Worm (Caenorhabditis elegans) whole organism, late embryonic: ENCODE measurements around the gene C25D7.15.

ENCODE experiments used
- C38D4.7 ChIP-seq: fragments of 200-800 bp; sonication (Bioruptor generic); optimal IDR thresholded peaks from 2 replicates; lab custom pipeline; 2018; ENCODE audit warnings: mild to moderate bottlenecking, missing genetic modification characterization, moderate library complexity, missing compliant biosample characterization
- ahr-1 ChIP-seq: sonication (generic microtip); optimal IDR thresholded peaks from 2 replicates; lab custom pipeline; 2016; ENCODE audit warnings: missing genetic modification characterization, missing compliant biosample characterization
- ama-1 ChIP-seq: fragments of 150-350 bp; optimal IDR thresholded peaks from 2 replicates; lab custom pipeline; 2014
- ceh-14 ChIP-seq: sonication (generic microtip); optimal IDR thresholded peaks from 2 replicates; lab custom pipeline; 2016; ENCODE audit warnings: missing genotype, missing genetic modification characterization, missing compliant biosample characterization
- ceh-18 ChIP-seq: sonication (generic microtip); optimal IDR thresholded peaks from 2 replicates; lab custom pipeline; 2016; ENCODE audit warnings: missing genetic modification characterization, missing compliant biosample characterization
- ceh-2 ChIP-seq: sonication (generic microtip); optimal IDR thresholded peaks from 2 replicates; lab custom pipeline; 2016; ENCODE audit warnings: missing genotype, missing genetic modification characterization, missing compliant biosample characterization
- ceh-22 ChIP-seq: sonication (generic microtip); optimal IDR thresholded peaks from 2 replicates; lab custom pipeline; 2017; ENCODE audit warnings: missing biosample characterization, missing genetic modification characterization
- ceh-31 ChIP-seq: sonication (generic microtip); optimal IDR thresholded peaks from 2 replicates; lab custom pipeline; 2016; ENCODE audit warnings: missing genetic modification characterization, missing compliant biosample characterization
- ceh-34 ChIP-seq: sonication (generic microtip); optimal IDR thresholded peaks from 2 replicates; lab custom pipeline; 2016; ENCODE audit warnings: mild to moderate bottlenecking, missing genetic modification characterization, missing compliant biosample characterization
- ceh-48 ChIP-seq: sonication (generic microtip); optimal IDR thresholded peaks from 2 replicates; lab custom pipeline; 2016; ENCODE audit warnings: missing genetic modification characterization, inconsistent platforms, missing compliant biosample characterization
- ceh-9 ChIP-seq: sonication (generic microtip); optimal IDR thresholded peaks from 2 replicates; lab custom pipeline; 2016; ENCODE audit warnings: mild to moderate bottlenecking, missing genetic modification characterization, inconsistent platforms, missing compliant biosample characterization
- elt-2 ChIP-seq: sonication (generic microtip); optimal IDR thresholded peaks from 2 replicates; lab custom pipeline; 2016; ENCODE audit warnings: missing genetic modification reagents, missing genetic modification characterization, missing compliant biosample characterization
- elt-4 ChIP-seq: sonication (generic microtip); optimal IDR thresholded peaks from 2 replicates; lab custom pipeline; 2016; ENCODE audit warnings: missing genetic modification characterization, missing compliant biosample characterization
- ets-4 ChIP-seq: sonication (generic microtip); optimal IDR thresholded peaks from 2 replicates; lab custom pipeline; 2016; ENCODE audit warnings: missing genetic modification characterization, missing compliant biosample characterization
- eyg-1 ChIP-seq: sonication (generic microtip); optimal IDR thresholded peaks from 2 replicates; lab custom pipeline; 2016; ENCODE audit warnings: missing genotype, missing genetic modification characterization, missing compliant biosample characterization
- fax-1 ChIP-seq: sonication (generic microtip); optimal IDR thresholded peaks from 2 replicates; lab custom pipeline; 2016; ENCODE audit warnings: missing genotype, missing genetic modification characterization, missing compliant biosample characterization
- fkh-6 ChIP-seq: sonication (generic microtip); optimal IDR thresholded peaks from 2 replicates; lab custom pipeline; 2016; ENCODE audit warnings: missing genetic modification characterization, missing compliant biosample characterization
- gmeb-2 ChIP-seq: sonication (generic microtip); optimal IDR thresholded peaks from 2 replicates; lab custom pipeline; 2016; ENCODE audit warnings: missing genetic modification characterization, inconsistent platforms, missing compliant biosample characterization
- hlh-30 ChIP-seq: sonication (generic microtip); optimal IDR thresholded peaks from 2 replicates; lab custom pipeline; 2017; ENCODE audit warnings: antibody characterized with exemption, missing genetic modification characterization, missing compliant biosample characterization; ENCODE audit not compliant: insufficient read depth
- lin-11 ChIP-seq: fragments of 200-800 bp; sonication (Bioruptor generic); optimal IDR thresholded peaks from 2 replicates; lab custom pipeline; 2018; ENCODE audit warnings: mild to moderate bottlenecking, missing genetic modification characterization, missing compliant biosample characterization
- madf-2 ChIP-seq: sonication (generic microtip); optimal IDR thresholded peaks from 2 replicates; lab custom pipeline; 2017; ENCODE audit warnings: missing genetic modification characterization, missing compliant biosample characterization
- mec-3 ChIP-seq: sonication (generic microtip); optimal IDR thresholded peaks from 2 replicates; lab custom pipeline; 2016; ENCODE audit warnings: borderline replicate concordance, missing genetic modification characterization, missing compliant biosample characterization
- nhr-232 ChIP-seq: sonication (generic microtip); optimal IDR thresholded peaks from 2 replicates; lab custom pipeline; 2016; ENCODE audit warnings: missing genetic modification characterization, missing compliant biosample characterization
- odd-2 ChIP-seq: sonication (generic microtip); optimal IDR thresholded peaks from 2 replicates; lab custom pipeline; 2017; ENCODE audit warnings: antibody characterized with exemption, mild to moderate bottlenecking, missing genetic modification characterization, missing compliant biosample characterization
- pat-9 ChIP-seq: fragments of 200-800 bp; sonication (Bioruptor generic); optimal IDR thresholded peaks from 2 replicates; lab custom pipeline; 2018; ENCODE audit warnings: mild to moderate bottlenecking, missing genetic modification characterization, moderate library complexity, missing compliant biosample characterization
- pros-1 ChIP-seq: fragments of 150-350 bp; optimal IDR thresholded peaks from 2 replicates; lab custom pipeline; 2014; ENCODE audit warnings: missing biosample characterization, missing genetic modification reagents, missing genetic modification characterization
- ref-2 ChIP-seq: sonication (generic microtip); optimal IDR thresholded peaks from 2 replicates; lab custom pipeline; 2016; ENCODE audit warnings: missing genetic modification characterization, missing compliant biosample characterization
- rnt-1 ChIP-seq: sonication (generic microtip); optimal IDR thresholded peaks from 2 replicates; lab custom pipeline; 2016; ENCODE audit warnings: missing genetic modification characterization, missing compliant biosample characterization
- sox-4 ChIP-seq: sonication (generic microtip); optimal IDR thresholded peaks from 2 replicates; lab custom pipeline; 2017; ENCODE audit warnings: mild to moderate bottlenecking, missing genetic modification characterization, inconsistent platforms, missing compliant biosample characterization
- syd-9 ChIP-seq: sonication (generic microtip); optimal IDR thresholded peaks from 2 replicates; lab custom pipeline; 2016; ENCODE audit warnings: mild to moderate bottlenecking, missing genetic modification characterization, moderate library complexity, missing compliant biosample characterization
- tbx-2 ChIP-seq: sonication (generic microtip); optimal IDR thresholded peaks from 2 replicates; lab custom pipeline; 2016; ENCODE audit warnings: missing genetic modification characterization, missing compliant biosample characterization
- ttx-3 ChIP-seq: sonication (generic microtip); optimal IDR thresholded peaks from 2 replicates; lab custom pipeline; 2016; ENCODE audit warnings: missing genetic modification reagents, missing genetic modification characterization, missing compliant biosample characterization
- unc-3 ChIP-seq, 2 experiments: fragments of 200-800 bp in 1 of 2; sonication (Bioruptor generic) in 1 of 2; sonication (generic microtip) in 1 of 2; conservative IDR thresholded peaks in 1 of 2; optimal IDR thresholded peaks in 1 of 2; 2 replicates each; pipeline versions ENCODE4 v1.3.6 to Lab custom; 2016 to 2022; ENCODE audit warnings: missing compliant biosample characterization in 2 of 2, missing genetic modification characterization in 2 of 2, missing genetic modification reagents in 1 of 2
- unc-42 ChIP-seq: sonication (generic microtip); optimal IDR thresholded peaks from 2 replicates; lab custom pipeline; 2016; ENCODE audit warnings: missing genotype, missing genetic modification characterization, missing compliant biosample characterization
- ztf-16 ChIP-seq: sonication (generic microtip); optimal IDR thresholded peaks from 2 replicates; lab custom pipeline; 2017; ENCODE audit warnings: missing genetic modification characterization, missing compliant biosample characterization

C25D7.15 gene

DNA sequence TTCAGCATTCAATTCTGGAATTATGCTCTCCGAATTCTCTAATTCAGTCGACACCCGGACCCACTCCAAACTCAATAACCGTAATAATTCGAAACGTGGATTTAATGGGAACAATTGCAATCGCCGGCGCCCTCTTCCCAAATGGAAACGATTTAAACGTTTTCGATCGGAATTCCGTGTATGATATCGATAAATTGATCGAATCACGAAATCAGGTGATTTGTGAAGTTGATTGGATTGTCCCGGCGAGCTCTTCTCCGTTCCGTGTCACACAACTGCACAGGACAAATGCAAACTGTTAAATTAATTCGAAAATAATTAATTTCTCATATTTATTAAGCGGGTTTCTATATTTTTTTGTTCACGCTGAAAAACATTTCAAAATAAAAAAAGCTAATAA is 3.7 kb upstream of the C25D7.15 start, which contains the start of gene C25D7.16:
Gene C25D7.16, plus strand, starts transcription at position 301 of the 400 bp plus-strand sequence.
- TF ChIP-seq unc-42: no peak
- no peak for TF ChIP-seq C38D4.7 (GFP tag; lab: Kevin White, UChicago)
- no peak for TF ChIP-seq tbx-2 (tag; lab: Kevin White, UChicago)
- TF ChIP-seq fax-1 (tag; lab: Kevin White, UChicago): no peak
- no peak for TF ChIP-seq ceh-18 (tag; lab: Kevin White, UChicago)
- no peak for TF ChIP-seq eyg-1 (tag; lab: Kevin White, UChicago)
- no peak for TF ChIP-seq elt-2 (tag; lab: Kevin White, UChicago)

DNA sequence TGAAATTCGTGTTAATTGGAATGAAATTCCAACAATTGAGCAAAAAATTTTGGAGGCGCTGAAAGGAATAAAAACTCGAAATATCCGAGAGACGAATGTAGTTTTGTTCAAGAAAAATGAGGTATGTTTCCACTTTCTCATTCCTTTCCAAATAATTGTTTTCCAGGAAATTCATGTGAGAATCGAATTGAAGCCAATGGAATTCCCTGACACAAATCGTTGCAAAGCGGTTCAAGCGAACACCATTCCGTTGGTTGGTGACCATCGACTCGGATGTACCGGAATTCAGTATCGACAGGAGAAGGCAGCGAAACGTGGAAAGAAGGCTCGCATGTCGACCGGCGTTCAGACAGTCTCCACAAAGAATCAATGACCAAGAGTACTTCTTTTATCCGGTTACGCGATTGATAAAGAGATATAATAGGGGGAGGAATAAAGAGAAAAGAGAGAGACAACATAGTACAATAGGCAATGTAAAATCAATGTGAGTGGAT is 3.2 kb upstream of the C25D7.15 start:
- TF ChIP-seq sox-4 (tag; lab: Kevin White, UChicago) (no peak), ceh-9 (no peak), ceh-2 (tag; lab: Kevin White, UChicago) (no peak), unc-42 (no peak), ceh-14 (no peak), rnt-1 (tag; lab: Kevin White, UChicago) (no peak), unc-3 (GFP tag; conservative IDR thresholded peaks at IDR 0.05; lab: Robert Waterston, UW) (no peak), unc-3 (tag; optimal IDR thresholded peaks at IDR 0.05; lab: Kevin White, UChicago) (no peak), pros-1 (no peak)

DNA sequence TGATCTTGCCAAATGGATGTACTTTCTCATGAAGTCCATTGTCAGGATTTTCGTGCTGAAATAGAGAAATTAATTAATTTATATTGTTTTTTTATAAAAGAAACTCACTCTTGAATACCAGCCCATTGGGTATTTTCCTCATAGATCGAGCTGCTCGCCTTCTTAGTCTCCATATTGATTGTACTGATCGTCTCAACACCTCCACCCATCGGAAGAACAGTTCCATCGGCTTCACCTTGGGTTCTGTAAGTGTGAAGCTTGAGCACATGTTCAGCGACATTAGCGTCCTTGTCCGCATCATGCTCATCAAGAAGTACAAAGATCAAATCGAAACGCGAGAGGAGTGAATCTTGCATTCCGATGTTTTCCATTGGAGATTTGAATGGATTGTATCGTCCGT is 1.9 kb upstream of the C25D7.15 start:
- TF ChIP-seq C38D4.7 (GFP tag; lab: Kevin White, UChicago) (no peak), ets-4 (tag; lab: Kevin White, UChicago) (no peak), ceh-34 (tag; lab: Kevin White, UChicago) (no peak), rnt-1 (tag; lab: Kevin White, UChicago) (no peak), nhr-232 (tag; lab: Kevin White, UChicago) (no peak), hlh-30 (tag; lab: Kevin White, UChicago) (no peak), ztf-16 (tag; lab: Kevin White, UChicago) (no peak), syd-9 (tag; lab: Kevin White, UChicago) (no peak), fkh-6 (tag; lab: Kevin White, UChicago) (no peak)

DNA sequence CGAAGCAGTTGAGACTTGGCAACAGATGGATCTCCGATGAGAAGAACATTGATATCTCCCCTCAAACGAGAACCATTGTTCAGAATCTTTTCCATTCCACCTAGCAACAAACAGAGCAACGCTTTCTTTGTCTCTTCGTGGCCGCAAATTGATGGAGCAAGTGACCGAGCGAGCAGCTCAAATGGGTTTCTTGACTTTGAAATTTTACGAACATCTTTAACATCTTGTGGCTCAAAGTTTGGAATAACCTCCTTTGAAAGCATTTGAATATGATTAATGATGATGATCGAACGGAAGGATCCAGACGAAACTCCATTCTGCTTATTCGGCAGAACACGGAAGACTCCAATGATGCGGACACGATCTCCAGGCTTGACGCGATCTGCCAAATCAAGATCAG is 1.2 kb upstream of the C25D7.15 start:
- TF ChIP-seq ref-2: no peak
- no peak for TF ChIP-seq gmeb-2 (tag; lab: Kevin White, UChicago)
- no peak for TF ChIP-seq pat-9 (tag; lab: Kevin White, UChicago)
- TF ChIP-seq madf-2 (tag; lab: Kevin White, UChicago): no peak
- no peak for TF ChIP-seq eyg-1 (tag; lab: Kevin White, UChicago)
- TF ChIP-seq ceh-31 (tag; lab: Kevin White, UChicago): no peak
- TF ChIP-seq odd-2 (tag; lab: Kevin White, UChicago): no peak
- no peak for TF ChIP-seq ama-1 (lab: Kevin White, UChicago)
- no peak for TF ChIP-seq elt-4 (tag; lab: Kevin White, UChicago)
- TF ChIP-seq mec-3 (tag; lab: Kevin White, UChicago): no peak
- no peak for TF ChIP-seq sox-4 (tag; lab: Kevin White, UChicago)
- TF ChIP-seq ceh-34 (tag; lab: Kevin White, UChicago): no peak
- TF ChIP-seq ceh-48 (tag; lab: Kevin White, UChicago): no peak
- TF ChIP-seq fkh-6 (tag; lab: Kevin White, UChicago): no peak
- no peak for TF ChIP-seq ttx-3 (tag; lab: Kevin White, UChicago)
- TF ChIP-seq syd-9 (tag; lab: Kevin White, UChicago): no peak
- TF ChIP-seq ceh-22 (tag; lab: Kevin White, UChicago): no peak
- TF ChIP-seq ahr-1: no peak
- no peak for TF ChIP-seq lin-11 (tag; lab: Kevin White, UChicago)
- TF ChIP-seq ceh-9: no peak
